Fruit fly (Drosophila melanogaster) whole organism, embryonic: ENCODE results near the gene CG11367.

Source experiments
- Antp ChIP-seq: fragments of 200-800 bp; sonication (Bioruptor generic); optimal IDR thresholded peaks from 3 replicates; lab custom pipeline; 2016; ENCODE audit warnings: missing biosample characterization, missing genetic modification characterization
- CG10321 ChIP-seq: fragments of 200-800 bp; sonication (Bioruptor generic); IDR thresholded peaks from 2 replicates; pipeline ENCODE4 v1.3.6; 2022; ENCODE audit warnings: missing biosample characterization, missing genetic modification characterization
- CG10366 ChIP-seq: fragments of 200-800 bp; sonication (Bioruptor generic); IDR thresholded peaks from 2 replicates; pipeline ENCODE4 v1.3.6; 2022; ENCODE audit warnings: missing biosample characterization, missing genetic modification characterization
- CG11093 ChIP-seq: fragments of 200-800 bp; sonication (Bioruptor generic); IDR thresholded peaks from 3 replicates; pipeline ENCODE4 v1.3.6; 2022; ENCODE audit warnings: missing biosample characterization, missing genetic modification characterization
- CG11696 ChIP-seq: fragments of 200-800 bp; sonication (Bioruptor generic); IDR thresholded peaks from 2 replicates; pipeline ENCODE4 v1.3.6; 2022; ENCODE audit warnings: missing biosample characterization, missing genetic modification characterization
- CG1647 ChIP-seq: fragments of 200-800 bp; sonication (Bioruptor generic); optimal IDR thresholded peaks from 3 replicates; lab custom pipeline; 2016; ENCODE audit warnings: missing biosample characterization, missing genetic modification characterization
- CG1832 ChIP-seq: fragments of 200-800 bp; sonication (Bioruptor generic); optimal IDR thresholded peaks from 2 replicates; lab custom pipeline; 2017; ENCODE audit warnings: missing biosample characterization, mild to moderate bottlenecking, missing genetic modification characterization, inconsistent platforms
- CG18599 ChIP-seq: fragments of 200-800 bp; sonication (Bioruptor generic); optimal IDR thresholded peaks from 3 replicates; lab custom pipeline; 2017; ENCODE audit warnings: missing biosample characterization, missing genetic modification characterization, mild to moderate bottlenecking, moderate library complexity, missing genetic modification reagents
- CG33557 ChIP-seq: fragments of 200-800 bp; sonication (Bioruptor generic); optimal IDR thresholded peaks from 2 replicates; lab custom pipeline; 2019; ENCODE audit warnings: missing biosample characterization, mild to moderate bottlenecking, missing genetic modification characterization, moderate library complexity
- CG3726 ChIP-seq: fragments of 200-800 bp; sonication (Bioruptor generic); IDR thresholded peaks from 3 replicates; pipeline ENCODE4, ENCODE4 v1.3.6; 2022; ENCODE audit warnings: missing biosample characterization, missing genetic modification characterization
- CG3847 ChIP-seq: fragments of 200-800 bp; sonication (Bioruptor generic); IDR thresholded peaks from 2 replicates; pipeline ENCODE4 v1.3.6; 2022; ENCODE audit warnings: missing biosample characterization, missing genetic modification characterization
- CG4328 ChIP-seq: fragments of 200-800 bp; sonication (Bioruptor generic); optimal IDR thresholded peaks from 3 replicates; lab custom pipeline; 2017; ENCODE audit warnings: missing biosample characterization, missing genetic modification reagents, missing genetic modification characterization
- CG4617 ChIP-seq: fragments of 200-800 bp; sonication (Bioruptor generic); optimal IDR thresholded peaks from 3 replicates; lab custom pipeline; 2016; ENCODE audit warnings: missing biosample characterization, missing genetic modification characterization, borderline replicate concordance
- CG6689 ChIP-seq: fragments of 200-800 bp; sonication (Bioruptor generic); IDR thresholded peaks from 2 replicates; pipeline ENCODE4 v1.3.6; 2022; ENCODE audit warnings: missing biosample characterization, missing genetic modification characterization
- CG6854 ChIP-seq: fragments of 200-800 bp; sonication (Bioruptor generic); optimal IDR thresholded peaks from 3 replicates; lab custom pipeline; 2017; ENCODE audit warnings: missing biosample characterization, mild to moderate bottlenecking, missing genetic modification characterization
- CG8281 ChIP-seq: fragments of 200-800 bp; sonication (Bioruptor generic); optimal IDR thresholded peaks from 2 replicates; lab custom pipeline; 2018; ENCODE audit warnings: missing biosample characterization, mild to moderate bottlenecking, missing genetic modification characterization, moderate library complexity
- CG9727 ChIP-seq: fragments of 200-800 bp; sonication (Bioruptor generic); optimal IDR thresholded peaks from 3 replicates; lab custom pipeline; 2017; ENCODE audit warnings: missing biosample characterization, mild to moderate bottlenecking, missing genetic modification characterization
- Camta ChIP-seq: fragments of 200-800 bp; sonication (Bioruptor generic); optimal IDR thresholded peaks from 2 replicates; lab custom pipeline; 2016; ENCODE audit warnings: missing biosample characterization, missing genetic modification characterization
- Chrac-16 ChIP-seq: fragments of 200-800 bp; sonication (Bioruptor generic); optimal IDR thresholded peaks from 3 replicates; lab custom pipeline; 2016; ENCODE audit warnings: missing biosample characterization, missing genetic modification characterization
- Dek ChIP-seq: fragments of 200-800 bp; sonication (Bioruptor generic); optimal IDR thresholded peaks from 3 replicates; lab custom pipeline; 2019; ENCODE audit warnings: missing biosample characterization, mild to moderate bottlenecking, missing genetic modification characterization, moderate library complexity
- Dp ChIP-seq: fragments of 200-800 bp; sonication (Bioruptor generic); optimal IDR thresholded peaks from 2 replicates; lab custom pipeline; 2018; ENCODE audit warnings: missing biosample characterization, mild to moderate bottlenecking, missing genetic modification characterization, moderate library complexity
- ERR ChIP-seq: fragments of 200-800 bp; sonication (Bioruptor generic); optimal IDR thresholded peaks from 2 replicates; lab custom pipeline; 2016; ENCODE audit warnings: missing biosample characterization, missing genetic modification characterization
- Fer1 ChIP-seq: fragments of 200-800 bp; sonication (Bioruptor generic); optimal IDR thresholded peaks from 2 replicates; lab custom pipeline; 2017; ENCODE audit warnings: missing biosample characterization, mild to moderate bottlenecking, missing genetic modification characterization
- Fer2 ChIP-seq: fragments of 200-800 bp; sonication (Bioruptor generic); optimal IDR thresholded peaks from 2 replicates; lab custom pipeline; 2018; ENCODE audit warnings: missing biosample characterization, mild to moderate bottlenecking, missing genetic modification characterization, moderate library complexity
- Gug ChIP-seq: fragments of 200-800 bp; sonication (Bioruptor generic); IDR thresholded peaks from 4 replicates; pipeline ENCODE4 v1.3.6; 2022; ENCODE audit warnings: missing biosample characterization, missing genetic modification characterization
- H2.0 ChIP-seq: fragments of 200-800 bp; sonication (Bioruptor generic); IDR thresholded peaks from 2 replicates; pipeline ENCODE4 v1.3.6; 2022; ENCODE audit warnings: missing biosample characterization, missing genetic modification characterization
- Hey ChIP-seq: fragments of 200-800 bp; sonication (Bioruptor generic); optimal IDR thresholded peaks from 3 replicates; lab custom pipeline; 2018; ENCODE audit warnings: missing biosample characterization, mild to moderate bottlenecking, missing genetic modification characterization
- HmgZ ChIP-seq: fragments of 200-800 bp; sonication (Bioruptor generic); optimal IDR thresholded peaks from 2 replicates; lab custom pipeline; 2018; ENCODE audit warnings: missing biosample characterization, mild to moderate bottlenecking, missing genetic modification characterization
- NFAT ChIP-seq: fragments of 200-800 bp; sonication (Bioruptor generic); IDR thresholded peaks from 2 replicates; pipeline ENCODE4 v1.3.6; 2022; ENCODE audit warnings: missing biosample characterization, missing genetic modification characterization
- Nf-YB ChIP-seq: fragments of 200-800 bp; sonication (Bioruptor generic); optimal IDR thresholded peaks from 3 replicates; lab custom pipeline; 2019; ENCODE audit warnings: missing biosample characterization, mild to moderate bottlenecking, missing genetic modification characterization, moderate library complexity
- Six4 ChIP-seq: fragments of 200-800 bp; sonication (Bioruptor generic); optimal IDR thresholded peaks from 2 replicates; lab custom pipeline; 2016; ENCODE audit warnings: missing biosample characterization, missing genetic modification characterization
- Sox100B ChIP-seq: fragments of 200-800 bp; sonication (Bioruptor generic); optimal IDR thresholded peaks from 3 replicates; lab custom pipeline; 2018; ENCODE audit warnings: missing biosample characterization, mild to moderate bottlenecking, missing genetic modification characterization
- abd-A ChIP-seq: fragments of 200-800 bp; sonication (Bioruptor generic); optimal IDR thresholded peaks from 3 replicates; lab custom pipeline; 2019; ENCODE audit warnings: missing biosample characterization, mild to moderate bottlenecking, missing genetic modification characterization, moderate library complexity
- bab2 ChIP-seq: fragments of 200-800 bp; sonication (Bioruptor generic); optimal IDR thresholded peaks from 2 replicates; lab custom pipeline; 2016; ENCODE audit warnings: missing biosample characterization, missing genetic modification characterization
- ems ChIP-seq: fragments of 200-800 bp; sonication (Bioruptor generic); optimal IDR thresholded peaks from 3 replicates; lab custom pipeline; 2016; ENCODE audit warnings: missing biosample characterization, missing genetic modification characterization
- exex ChIP-seq: fragments of 200-800 bp; sonication (Bioruptor generic); optimal IDR thresholded peaks from 4 replicates; lab custom pipeline; 2018; ENCODE audit warnings: missing biosample characterization, mild to moderate bottlenecking, missing genetic modification characterization, moderate library complexity
- eyg ChIP-seq: fragments of 200-800 bp; sonication (Bioruptor generic); optimal IDR thresholded peaks from 3 replicates; lab custom pipeline; 2016; ENCODE audit warnings: missing biosample characterization, missing genetic modification characterization
- grau ChIP-seq: fragments of 200-800 bp; optimal IDR thresholded peaks from 3 replicates; lab custom pipeline; 2019; ENCODE audit warnings: missing biosample characterization, mild to moderate bottlenecking, missing genetic modification characterization, moderate library complexity
- grn ChIP-seq: fragments of 200-800 bp; sonication (Bioruptor generic); optimal IDR thresholded peaks from 3 replicates; lab custom pipeline; 2017; ENCODE audit warnings: missing biosample characterization, missing genetic modification characterization
- jing ChIP-seq: fragments of 200-800 bp; sonication (Bioruptor generic); optimal IDR thresholded peaks from 2 replicates; lab custom pipeline; 2018; ENCODE audit warnings: missing biosample characterization, mild to moderate bottlenecking, missing genetic modification characterization
- luna ChIP-seq: fragments of 200-800 bp; sonication (Bioruptor generic); optimal IDR thresholded peaks from 2 replicates; lab custom pipeline; 2016; ENCODE audit warnings: missing biosample characterization, missing genetic modification characterization
- maf-S ChIP-seq: fragments of 200-800 bp; sonication (Bioruptor generic); optimal IDR thresholded peaks from 2 replicates; lab custom pipeline; 2016; ENCODE audit warnings: missing biosample characterization, missing genetic modification characterization
- pan ChIP-seq, 4 experiments: fragments of >200 bp in 3 of 4; fragments of 200-800 bp in 1 of 4; sonication (Bioruptor generic) in 1 of 4; optimal IDR thresholded peaks in 3 of 4; IDR thresholded peaks in 1 of 4; 2 replicates each; pipeline versions ENCODE4 v1.3.6 to Lab custom; 2017 to 2022; ENCODE audit warnings: missing biosample characterization in 2 of 4, missing genetic modification characterization in 2 of 4, mixed read lengths in 1 of 4
- repo ChIP-seq: fragments of 200-800 bp; sonication (Bioruptor generic); optimal IDR thresholded peaks from 2 replicates; lab custom pipeline; 2016; ENCODE audit warnings: missing biosample characterization, missing genetic modification characterization
- rib ChIP-seq: fragments of 200-800 bp; sonication (Bioruptor generic); IDR thresholded peaks from 2 replicates; pipeline ENCODE4 v1.3.6; 2022; ENCODE audit warnings: missing biosample characterization, missing genetic modification characterization
- run ChIP-seq: fragments of 200-800 bp; sonication (Bioruptor generic); optimal IDR thresholded peaks from 3 replicates; lab custom pipeline; 2018; ENCODE audit warnings: missing biosample characterization, mild to moderate bottlenecking, missing genetic modification characterization
- sens ChIP-seq: fragments of 200-800 bp; sonication (Bioruptor generic); peaks from one replicate; lab custom pipeline; 2016; ENCODE audit warnings: missing biosample characterization, missing genetic modification characterization
- toy ChIP-seq: fragments of 200-800 bp; sonication (Bioruptor generic); IDR thresholded peaks from 2 replicates; pipeline ENCODE4 v1.3.6; 2022; ENCODE audit warnings: missing biosample characterization, missing genetic modification characterization
- twi ChIP-seq: fragments of 200-800 bp; optimal IDR thresholded peaks from 2 replicates; lab custom pipeline; 2019; ENCODE audit warnings: missing biosample characterization, mild to moderate bottlenecking, missing genetic modification characterization, moderate library complexity
- zfh1 ChIP-seq: fragments of 200-800 bp; sonication (Bioruptor generic); IDR thresholded peaks from 3 replicates; pipeline ENCODE4 v1.3.6; 2022; ENCODE audit warnings: missing biosample characterization, missing genetic modification characterization

The CG11367 gene

dm6 chr3L:22717137-22717767 is 10.7 kb upstream of the CG11367 start, which contains the start of the genes ArfGAP3 and CG32452 (continued):
- TF ChIP-seq CG3726 (GFP tag; lab: Robert Waterston, UW) (no peak), CG1647 (GFP tag; lab: Kevin White, UChicago) (peak; percentile 60), CG11696 (GFP tag; lab: Robert Waterston, UW) (no peak; the same call in 1 of the 2 replicates), CG4328 (GFP tag; lab: Kevin White, UChicago) (peak; percentile 56), Six4 (GFP tag; lab: Kevin White, UChicago) (peak; percentile 70), rib (peak; percentile 60; the same call in 1 of the 2 replicates), CG18599 (GFP tag; lab: Kevin White, UChicago) (peak; percentile 70), ERR (GFP tag; lab: Kevin White, UChicago) (peak; percentile 34), abd-A (tag; lab: Kevin White, UChicago) (no peak), bab2 (GFP tag; lab: Kevin White, UChicago) (peak; percentile 67), grau (tag; lab: Kevin White, UChicago) (peak; percentile 74), Fer1 (no peak), Hey (tag; lab: Kevin White, UChicago) (no peak), CG9727 (GFP tag; lab: Kevin White, UChicago) (peak; percentile 78), Gug (GFP tag; lab: Robert Waterston, UW) (peak; percentile 51; the same call in 2 of the 4 replicates), Dp (GFP tag; lab: Kevin White, UChicago) (peak; percentile 51), Fer2 (tag; lab: Kevin White, UChicago) (peak; percentile 47), toy (GFP tag; lab: Robert Waterston, UW) (no peak), CG10366 (GFP tag; lab: Robert Waterston, UW) (peak; percentile 63; the same call in 1 of the 2 replicates), CG33557 (peak; percentile 61), Nf-YB (GFP tag; lab: Kevin White, UChicago) (peak; percentile 52), Dek (peak; percentile 61), exex (tag; lab: Kevin White, UChicago) (peak; percentile 47), H2.0 (GFP tag; lab: Robert Waterston, UW) (peak; percentile 59; the same call in 1 of the 2 replicates), twi (tag; lab: Kevin White, UChicago) (peak; percentile 62), Sox100B (no peak), Antp (GFP tag; lab: Kevin White, UChicago) (peak; percentile 36), eyg (no peak), maf-S (no peak), CG1832 (no peak), CG11093 (GFP tag; lab: Robert Waterston, UW) (peak; percentile 47; the same call in 1 of the 3 replicates), grn (GFP tag; lab: Kevin White, UChicago) (no peak), ems (GFP tag; lab: Kevin White, UChicago) (peak; percentile 35), CG6689 (GFP tag; lab: Robert Waterston, UW) (peak; percentile 76), Chrac-16 (peak; percentile 80), run (tag; lab: Kevin White, UChicago) (peak; percentile 8), pan (optimal IDR thresholded peaks at IDR 0.05; lab: Kevin White, UChicago) (no peak), pan (GFP tag; optimal IDR thresholded peaks at IDR 0.05 in 1 of 2, IDR thresholded peaks at IDR 0.05 in 1 of 2) (peak in 1 of 2 experiments; percentile 79), HmgZ (tag; lab: Kevin White, UChicago) (peak; percentile 58), CG3847 (GFP tag; lab: Robert Waterston, UW) (peak; percentile 80), zfh1 (GFP tag; lab: Robert Waterston, UW) (peak; percentile 77; the same call in 2 of the 3 replicates), sens (GFP tag; lab: Kevin White, UChicago) (peak; percentile 93), CG10321 (GFP tag; lab: Robert Waterston, UW) (no peak), NFAT (GFP tag; lab: Robert Waterston, UW) (peak; percentile 72), CG8281 (peak; percentile 38), Camta (peak; percentile 69), CG4617 (GFP tag; lab: Kevin White, UChicago) (no peak), repo (GFP tag; lab: Kevin White, UChicago) (no peak), luna (peak; percentile 50), jing (GFP tag; lab: Kevin White, UChicago) (no peak), CG6854 (no peak)
